2 fruit fly cellular contexts compared by ENCODE assay signal in genomic region chrX:4969926-4970325, dm6.
A peak's percentile ranks its signal among the peaks of the same experiment; 100 is the strongest.
TF ChIP-seq lines count a peak whose summit lies in the region.

No protein-coding gene starts in this region.

TF ChIP-seq in whole organism, embryonic, 481 proteins besides CTCF, POLR2A, EP300 and RAD21 (continued from another document and continues in another):
- TF ChIP-seq ssp (GFP tag; IDR thresholded peaks at IDR 0.05; lab: Robert Waterston, UW) (0 out of 2 replicates have a peak, but pooled peaks have one; percentile 24), CG15696 (tag; optimal IDR thresholded peaks at IDR 0.05; lab: Kevin White, UChicago) (no peak), zfh2 (GFP tag; optimal IDR thresholded peaks at IDR 0.05; lab: Kevin White, UChicago) (no peak), HmgD (GFP tag; optimal IDR thresholded peaks at IDR 0.05; lab: Kevin White, UChicago) (no peak), da (GFP tag; optimal IDR thresholded peaks at IDR 0.05; lab: Kevin White, UChicago) (no peak), Adf1 (GFP tag; IDR thresholded peaks at IDR 0.05; lab: Robert Waterston, UW) (no peak), sens-2 (GFP tag; IDR thresholded peaks at IDR 0.05; lab: Robert Waterston, UW) (0 out of 2 replicates have a peak, but pooled peaks have one; percentile 9), CG3838 (GFP tag; optimal IDR thresholded peaks at IDR 0.05; lab: Kevin White, UChicago) (no peak), h (optimal IDR thresholded peaks at IDR 0.05; lab: Kevin White, UChicago) (no peak), ato (GFP tag; IDR thresholded peaks at IDR 0.05; lab: Robert Waterston, UW; ENCODE audit: partially characterized antibody) (no peak), Optix (GFP tag; IDR thresholded peaks at IDR 0.05; lab: Robert Waterston, UW) (0 out of 3 replicates have a peak, but pooled peaks have one; percentile 16), Bteb2 (GFP tag; optimal IDR thresholded peaks at IDR 0.05; lab: Kevin White, UChicago) (no peak), CG2678 (tag; optimal IDR thresholded peaks at IDR 0.05; lab: Kevin White, UChicago) (peak; percentile 4), cg (GFP tag; optimal IDR thresholded peaks at IDR 0.05; lab: Kevin White, UChicago) (no peak), dmrt11E (tag; optimal IDR thresholded peaks at IDR 0.05; lab: Kevin White, UChicago) (peak; percentile 48), CG14710 (tag; optimal IDR thresholded peaks at IDR 0.05; lab: Kevin White, UChicago) (peak; percentile 25), Sox100B (GFP tag; optimal IDR thresholded peaks at IDR 0.05; lab: Kevin White, UChicago) (no peak), maf-S (GFP tag; optimal IDR thresholded peaks at IDR 0.05; lab: Kevin White, UChicago) (no peak), Hey (tag; optimal IDR thresholded peaks at IDR 0.05; lab: Kevin White, UChicago) (no peak), chn (GFP tag; optimal IDR thresholded peaks at IDR 0.05; lab: Kevin White, UChicago) (peak; percentile 27), zfh1 (GFP tag; IDR thresholded peaks at IDR 0.05; lab: Robert Waterston, UW) (0 out of 3 replicates have a peak, but pooled peaks have one; percentile 38), CG17385 (GFP tag; optimal IDR thresholded peaks at IDR 0.05; lab: Kevin White, UChicago) (no peak), CG8924 (tag; optimal IDR thresholded peaks at IDR 0.05; lab: Kevin White, UChicago) (no peak), pros (GFP tag; optimal IDR thresholded peaks at IDR 0.05; lab: Kevin White, UChicago) (no peak), otp (GFP tag; IDR thresholded peaks at IDR 0.05; lab: Robert Waterston, UW) (0 out of 3 replicates have a peak, but pooled peaks have one; percentile 26), CG1647 (GFP tag; optimal IDR thresholded peaks at IDR 0.05; lab: Kevin White, UChicago) (no peak), Hr51 (GFP tag; optimal IDR thresholded peaks at IDR 0.05; lab: Kevin White, UChicago) (peak in 1 of 2 experiments; percentile 23), aop (GFP tag; IDR thresholded peaks at IDR 0.05; lab: Robert Waterston, UW) (no peak), CG14860 (GFP tag; IDR thresholded peaks at IDR 0.05; lab: Robert Waterston, UW; ENCODE audit: partially characterized antibody) (no peak), row (GFP tag; IDR thresholded peaks at IDR 0.05; lab: Robert Waterston, UW) (peak; percentile 30; the same call in 1 of the 3 replicates), CG8765 (GFP tag; IDR thresholded peaks at IDR 0.05; lab: Robert Waterston, UW) (peak; percentile 34; the same call in 1 of the 2 replicates), gsb-n (tag; optimal IDR thresholded peaks at IDR 0.05; lab: Kevin White, UChicago) (no peak), org-1 (GFP tag; optimal IDR thresholded peaks at IDR 0.05; lab: Kevin White, UChicago) (peak; percentile 52), unpg (GFP tag; optimal IDR thresholded peaks at IDR 0.05; lab: Kevin White, UChicago) (no peak), chif (GFP tag; optimal IDR thresholded peaks at IDR 0.05; lab: Kevin White, UChicago) (peak; percentile 13 to 33), CG6813 (GFP tag; optimal IDR thresholded peaks at IDR 0.05; lab: Kevin White, UChicago) (no peak), crol (GFP tag; IDR thresholded peaks at IDR 0.05; lab: Robert Waterston, UW) (no peak), Antp (GFP tag; optimal IDR thresholded peaks at IDR 0.05; lab: Kevin White, UChicago) (no peak), tio (GFP tag; optimal IDR thresholded peaks at IDR 0.05; lab: Kevin White, UChicago) (no peak), CG30403 (GFP tag; optimal IDR thresholded peaks at IDR 0.05; lab: Kevin White, UChicago) (peak; percentile 8), CG18011 (GFP tag; optimal IDR thresholded peaks at IDR 0.05; lab: Kevin White, UChicago) (no peak), CG18619 (GFP tag; optimal IDR thresholded peaks at IDR 0.05; lab: Kevin White, UChicago) (no peak), CG12219 (GFP tag; optimal IDR thresholded peaks at IDR 0.05; lab: Kevin White, UChicago) (peak; percentile 13), Xrp1 (GFP tag; IDR thresholded peaks at IDR 0.05; lab: Robert Waterston, UW) (peak; percentile 61; the same call in 1 of the 2 replicates), Max (GFP tag; optimal IDR thresholded peaks at IDR 0.05; lab: Kevin White, UChicago) (no peak), dmrt99B (tag; optimal IDR thresholded peaks at IDR 0.05; lab: Kevin White, UChicago) (peak; percentile 46), nom (GFP tag; optimal IDR thresholded peaks at IDR 0.05; lab: Kevin White, UChicago) (no peak), mld (GFP tag; IDR thresholded peaks at IDR 0.05; lab: Robert Waterston, UW; ENCODE audit: partially characterized antibody) (no peak), kay (GFP tag; optimal IDR thresholded peaks at IDR 0.05; lab: Kevin White, UChicago) (no peak), ttk (GFP tag; IDR thresholded peaks at IDR 0.05; lab: Robert Waterston, UW) (0 out of 2 replicates have a peak, but pooled peaks have one; percentile 14), pum (GFP tag; optimal IDR thresholded peaks at IDR 0.05; lab: Kevin White, UChicago) (no peak), CG9727 (GFP tag; optimal IDR thresholded peaks at IDR 0.05; lab: Kevin White, UChicago) (peak; percentile 9), CG12391 (tag; optimal IDR thresholded peaks at IDR 0.05; lab: Kevin White, UChicago) (peak; percentile 29), Hsf (GFP tag; optimal IDR thresholded peaks at IDR 0.05; lab: Kevin White, UChicago) (no peak), Hr3 (GFP tag; optimal IDR thresholded peaks at IDR 0.05; lab: Kevin White, UChicago) (peak; percentile 12), D (optimal IDR thresholded peaks at IDR 0.05; lab: Kevin White, UChicago) (no peak), D (GFP tag; optimal IDR thresholded peaks at IDR 0.05; lab: Kevin White, UChicago) (peak; percentile 10), dpn (GFP tag; optimal IDR thresholded peaks at IDR 0.05; lab: Kevin White, UChicago) (peak in 1 of 2 experiments; percentile 25), CG2712 (tag; optimal IDR thresholded peaks at IDR 0.05; lab: Kevin White, UChicago) (peak; percentile 20), CG7271 (tag; optimal IDR thresholded peaks at IDR 0.05; lab: Kevin White, UChicago) (peak; percentile 18), CG9609 (GFP tag; optimal IDR thresholded peaks at IDR 0.05; lab: Kevin White, UChicago) (no peak), p53 (GFP tag; optimal IDR thresholded peaks at IDR 0.05; lab: Kevin White, UChicago) (no peak), jigr1 (GFP tag; IDR thresholded peaks at IDR 0.05; lab: Robert Waterston, UW) (no peak), sqz (GFP tag; optimal IDR thresholded peaks at IDR 0.05; lab: Kevin White, UChicago) (no peak), Nf-YB (GFP tag; optimal IDR thresholded peaks at IDR 0.05; lab: Kevin White, UChicago) (no peak), CG18764 (GFP tag; optimal IDR thresholded peaks at IDR 0.05; lab: Kevin White, UChicago) (no peak)

TF ChIP-seq in whole organism, prepupa, 60 proteins besides CTCF, POLR2A, EP300 and RAD21 (continued from another document):
- TF ChIP-seq CG34406 (GFP tag; optimal IDR thresholded peaks at IDR 0.05; lab: Kevin White, UChicago): peak; percentile 36
- TF ChIP-seq Blimp-1 (GFP tag; optimal IDR thresholded peaks at IDR 0.05; lab: Kevin White, UChicago): no peak
- TF ChIP-seq salr (GFP tag; optimal IDR thresholded peaks at IDR 0.05; lab: Kevin White, UChicago): peak in 1 of 2 experiments; percentile 56
- TF ChIP-seq CG6854 (GFP tag; optimal IDR thresholded peaks at IDR 0.05; lab: Kevin White, UChicago): no peak
- TF ChIP-seq CG6792 (GFP tag; optimal IDR thresholded peaks at IDR 0.05; lab: Kevin White, UChicago): peak; percentile 65
- TF ChIP-seq fd59A (GFP tag; optimal IDR thresholded peaks at IDR 0.05; lab: Kevin White, UChicago): peak; percentile 35
- TF ChIP-seq CG11902 (GFP tag; optimal IDR thresholded peaks at IDR 0.05; lab: Kevin White, UChicago): peak; percentile 9
- TF ChIP-seq Hr4 (GFP tag; optimal IDR thresholded peaks at IDR 0.05; lab: Kevin White, UChicago): peak; percentile 87
- TF ChIP-seq vri (GFP tag; optimal IDR thresholded peaks at IDR 0.05; lab: Kevin White, UChicago): no peak
- peak; percentile 40 for TF ChIP-seq Ets96B (tag; optimal IDR thresholded peaks at IDR 0.05; lab: Kevin White, UChicago)
- TF ChIP-seq Hr39 (GFP tag; optimal IDR thresholded peaks at IDR 0.05; lab: Kevin White, UChicago): peak; percentile 38
- peak; percentile 60 for TF ChIP-seq CG11294 (GFP tag; IDR thresholded peaks at IDR 0.05; lab: Robert Waterston, UW)
- peak; percentile 72 for TF ChIP-seq pdm3 (GFP tag; optimal IDR thresholded peaks at IDR 0.05; lab: Kevin White, UChicago)
- peak; percentile 72 for TF ChIP-seq net (GFP tag; optimal IDR thresholded peaks at IDR 0.05; lab: Kevin White, UChicago)
- peak; percentile 86 for TF ChIP-seq eg (GFP tag; IDR thresholded peaks at IDR 0.05; lab: Robert Waterston, UW)
- TF ChIP-seq Gug (GFP tag; IDR thresholded peaks at IDR 0.05; lab: Robert Waterston, UW): peak; percentile 81
- TF ChIP-seq cyc (GFP tag; optimal IDR thresholded peaks at IDR 0.05; lab: Kevin White, UChicago): peak; percentile 35
- TF ChIP-seq CG8632 (GFP tag; optimal IDR thresholded peaks at IDR 0.05; lab: Kevin White, UChicago): peak; percentile 14
- peak; percentile 70 for TF ChIP-seq CG3919 (GFP tag; optimal IDR thresholded peaks at IDR 0.05; lab: Kevin White, UChicago)
- peak; percentile 44 for TF ChIP-seq Sox102F (GFP tag; optimal IDR thresholded peaks at IDR 0.05; lab: Kevin White, UChicago)
- peak; percentile 78 for TF ChIP-seq CG6276 (GFP tag; optimal IDR thresholded peaks at IDR 0.05; lab: Kevin White, UChicago)
- peak; percentile 28 for TF ChIP-seq CG31627 (GFP tag; optimal IDR thresholded peaks at IDR 0.05; lab: Kevin White, UChicago)
- TF ChIP-seq CG7368 (GFP tag; optimal IDR thresholded peaks at IDR 0.05; lab: Kevin White, UChicago): peak; percentile 49
- peak; percentile 34 for TF ChIP-seq esn (GFP tag; optimal IDR thresholded peaks at IDR 0.05; lab: Kevin White, UChicago)
- no peak for TF ChIP-seq CG8319 (GFP tag; optimal IDR thresholded peaks at IDR 0.05; lab: Kevin White, UChicago)
- TF ChIP-seq CG1621 (tag; optimal IDR thresholded peaks at IDR 0.05; lab: Kevin White, UChicago): peak; percentile 43
- TF ChIP-seq Lpt (GFP tag; optimal IDR thresholded peaks at IDR 0.05; lab: Kevin White, UChicago): peak; percentile 85
- TF ChIP-seq dac (GFP tag; optimal IDR thresholded peaks at IDR 0.05; lab: Kevin White, UChicago): peak; percentile 82
- TF ChIP-seq lz (GFP tag; optimal IDR thresholded peaks at IDR 0.05; lab: Kevin White, UChicago): peak; percentile 27
- peak; percentile 53 for TF ChIP-seq topi (GFP tag; optimal IDR thresholded peaks at IDR 0.05; lab: Kevin White, UChicago)
- TF ChIP-seq CG8119 (GFP tag; IDR thresholded peaks at IDR 0.05; lab: Robert Waterston, UW): peak; percentile 91
- TF ChIP-seq CG11762 (GFP tag; optimal IDR thresholded peaks at IDR 0.05; lab: Kevin White, UChicago; ENCODE audit: insufficient read depth): peak; percentile 38
- no peak for TF ChIP-seq Eip93F (GFP tag; optimal IDR thresholded peaks at IDR 0.05; lab: Kevin White, UChicago)
- TF ChIP-seq Hr38 (GFP tag; optimal IDR thresholded peaks at IDR 0.05; lab: Kevin White, UChicago): no peak
- peak; percentile 45 for TF ChIP-seq Met (GFP tag; optimal IDR thresholded peaks at IDR 0.05; lab: Kevin White, UChicago)
- peak; percentile 91 for TF ChIP-seq Eip78C (GFP tag; lab: Kevin White, UChicago)
